Worm (Caenorhabditis elegans): ENCODE data around the gene K02E2.11.

DNA sequence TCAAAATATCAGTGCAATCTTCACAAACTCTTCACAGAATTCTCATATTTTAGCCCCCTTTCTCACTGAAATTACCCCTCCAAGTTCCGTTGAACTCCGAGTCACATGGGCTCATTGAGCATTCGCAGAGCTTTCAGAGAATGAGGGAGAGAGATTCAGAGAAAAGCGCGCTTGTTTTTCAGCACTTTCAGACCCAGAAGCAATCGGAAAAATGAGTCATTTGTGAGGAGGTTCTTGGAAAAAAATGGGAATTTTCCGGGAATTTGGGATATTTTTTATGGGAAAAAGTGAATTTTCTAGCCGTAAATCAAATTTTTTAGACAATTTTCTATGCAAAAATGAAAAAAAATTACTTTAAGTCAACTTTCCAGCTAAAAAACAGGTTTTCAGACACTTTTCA, 19.7 kb downstream of the K02E2.11 start:
- TF ChIP-seq efl-1 (optimal IDR thresholded peaks at IDR 0.05): no peak
- TF ChIP-seq efl-1 (GFP tag; optimal IDR thresholded peaks at IDR 0.05 in 1 of 2): no peak
- no peak for TF ChIP-seq C34B4.2 (tag; optimal IDR thresholded peaks at IDR 0.05)
- no peak for TF ChIP-seq ceh-82 (tag; optimal IDR thresholded peaks at IDR 0.05)
- no peak for TF ChIP-seq ama-1 (optimal IDR thresholded peaks at IDR 0.05)
- no peak for TF ChIP-seq lin-13 (GFP tag; optimal IDR thresholded peaks at IDR 0.05)
- no peak for TF ChIP-seq mep-1 (tag; optimal IDR thresholded peaks at IDR 0.05)
- TF ChIP-seq hlh-4 (tag; optimal IDR thresholded peaks at IDR 0.05): no peak
- no peak for TF ChIP-seq nhr-77 (tag; optimal IDR thresholded peaks at IDR 0.05)
- no peak for TF ChIP-seq dsc-1 (tag; optimal IDR thresholded peaks at IDR 0.05)
- TF ChIP-seq skn-1 (tag; optimal IDR thresholded peaks at IDR 0.05): no peak
- TF ChIP-seq ceh-88 (GFP tag; IDR thresholded peaks at IDR 0.05): no peak
- no peak for TF ChIP-seq egl-27 (tag; optimal IDR thresholded peaks at IDR 0.05)
